Worm (Caenorhabditis elegans) whole organism, L1 larva: ENCODE measurements around the gene R151.10.

Experiments
- C04F5.9 ChIP-seq: sonication (generic microtip); optimal IDR thresholded peaks from 2 replicates; lab custom pipeline; 2016; ENCODE audit warnings: missing genetic modification characterization, missing compliant biosample characterization
- C16A3.4 ChIP-seq: fragments of 150-350 bp; optimal IDR thresholded peaks from 2 replicates; lab custom pipeline; 2014; ENCODE audit warnings: missing biosample characterization, missing genetic modification characterization
- F16B12.6 ChIP-seq: fragments of 150-350 bp; optimal IDR thresholded peaks from 2 replicates; lab custom pipeline; 2014; ENCODE audit warnings: missing biosample characterization, missing genetic modification characterization
- alr-1 ChIP-seq: fragments of 200-800 bp; sonication (Bioruptor generic); optimal IDR thresholded peaks from 2 replicates; lab custom pipeline; 2018; ENCODE audit warnings: borderline replicate concordance, mild to moderate bottlenecking, missing genetic modification characterization, missing compliant biosample characterization
- ama-1 ChIP-seq: fragments of 150-350 bp; optimal IDR thresholded peaks from 2 replicates; lab custom pipeline; 2014
- blmp-1 ChIP-seq: fragments of 150-350 bp; optimal IDR thresholded peaks from 2 replicates; lab custom pipeline; 2014; ENCODE audit warnings: missing biosample characterization, missing genetic modification characterization
- ceh-8 ChIP-seq: fragments of 200-800 bp; sonication (Bioruptor generic); optimal IDR thresholded peaks from 2 replicates; lab custom pipeline; 2018; ENCODE audit warnings: mild to moderate bottlenecking, missing genetic modification characterization, moderate library complexity, missing compliant biosample characterization
- ceh-82 ChIP-seq, 3 experiments: fragments of 150-350 bp in 1 of 3; sonication (generic microtip) in 2 of 3; optimal IDR thresholded peaks; 2 replicates each; lab custom pipeline; 2014 to 2017; ENCODE audit warnings: missing biosample characterization in 3 of 3, missing genetic modification characterization in 3 of 3
- ces-1 ChIP-seq: fragments of 150-350 bp; optimal IDR thresholded peaks from 2 replicates; lab custom pipeline; 2014; ENCODE audit warnings: missing biosample characterization, missing genetic modification reagents, missing genetic modification characterization
- dsc-1 ChIP-seq: sonication (generic microtip); optimal IDR thresholded peaks from 2 replicates; lab custom pipeline; 2016; ENCODE audit warnings: mild to moderate bottlenecking, missing genetic modification characterization, missing compliant biosample characterization
- efl-1 ChIP-seq, 4 experiments: fragments of 150-350 bp; optimal IDR thresholded peaks in 3 of 4; peaks in 1 of 4; 1 replicate in 1 of 4; 2 replicates in 3 of 4; lab custom pipeline; 2014; ENCODE audit warnings: missing biosample characterization in 2 of 4, missing genetic modification characterization in 2 of 4, missing genetic modification reagents in 2 of 4
- efl-3 ChIP-seq: fragments of 200-800 bp; sonication (Bioruptor generic); optimal IDR thresholded peaks from 2 replicates; lab custom pipeline; 2018; ENCODE audit warnings: mild to moderate bottlenecking, missing genetic modification characterization, missing compliant biosample characterization
- elt-2 ChIP-seq: sonication (generic microtip); optimal IDR thresholded peaks from 2 replicates; lab custom pipeline; 2016; ENCODE audit warnings: missing genetic modification characterization, mild to moderate bottlenecking, inconsistent platforms, missing compliant biosample characterization, missing genetic modification reagents
- fkh-8 ChIP-seq: sonication (generic microtip); optimal IDR thresholded peaks from 2 replicates; lab custom pipeline; 2016; ENCODE audit warnings: mild to moderate bottlenecking, missing genetic modification characterization, missing compliant biosample characterization
- grh-1 ChIP-seq: fragments of 200-800 bp; sonication (Bioruptor generic); IDR thresholded peaks from 2 replicates; pipeline ENCODE4 v1.3.6; 2022; ENCODE audit warnings: missing genetic modification reagents, missing genetic modification characterization, missing compliant biosample characterization
- hlh-17 ChIP-seq: fragments of 200-800 bp; sonication (Bioruptor generic); optimal IDR thresholded peaks from 2 replicates; lab custom pipeline; 2018; ENCODE audit warnings: missing genetic modification characterization, mild to moderate bottlenecking, missing compliant biosample characterization, moderate library complexity, borderline replicate concordance
- jun-1 ChIP-seq: fragments of 150-350 bp; optimal IDR thresholded peaks from 2 replicates; lab custom pipeline; 2014; ENCODE audit warnings: missing biosample characterization, missing genetic modification reagents, missing genetic modification characterization
- lin-13 ChIP-seq: fragments of 150-350 bp; optimal IDR thresholded peaks from 2 replicates; lab custom pipeline; 2014; ENCODE audit warnings: missing biosample characterization, missing genetic modification reagents, missing genetic modification characterization
- lin-14 ChIP-seq: fragments of 200-800 bp; sonication (Bioruptor generic); optimal IDR thresholded peaks from 2 replicates; lab custom pipeline; 2018; ENCODE audit warnings: mild to moderate bottlenecking, missing genetic modification characterization, moderate library complexity, missing compliant biosample characterization
- lin-15B ChIP-seq: fragments of 150-350 bp; sonication (generic microtip); optimal IDR thresholded peaks from 3 replicates; lab custom pipeline; 2014; ENCODE audit warnings: missing biosample characterization, missing genetic modification characterization
- lin-35 ChIP-seq, 2 experiments: fragments of 150-350 bp; optimal IDR thresholded peaks; 2 replicates each; lab custom pipeline; 2014; ENCODE audit warnings: missing biosample characterization in 2 of 2, missing genetic modification characterization in 2 of 2, missing genetic modification reagents in 2 of 2
- lin-39 ChIP-seq: fragments of 150-350 bp; optimal IDR thresholded peaks from 2 replicates; lab custom pipeline; 2014; ENCODE audit warnings: missing biosample characterization, missing genetic modification reagents, missing genetic modification characterization
- lir-3 ChIP-seq: sonication (generic microtip); optimal IDR thresholded peaks from 2 replicates; lab custom pipeline; 2016; ENCODE audit warnings: mild to moderate bottlenecking, missing genetic modification characterization, moderate library complexity, missing compliant biosample characterization; ENCODE audit not compliant: poor library complexity
- mdl-1 ChIP-seq, 2 experiments: fragments of 150-350 bp; optimal IDR thresholded peaks; 2 replicates each; lab custom pipeline; 2014 to 2017; ENCODE audit warnings: missing biosample characterization in 2 of 2, missing genetic modification characterization in 2 of 2, inconsistent platforms in 1 of 2
- mef-2 ChIP-seq: fragments of 150-350 bp; optimal IDR thresholded peaks from 2 replicates; lab custom pipeline; 2014; ENCODE audit warnings: missing biosample characterization, missing genetic modification characterization
- nhr-11 ChIP-seq: fragments of 150-350 bp; optimal IDR thresholded peaks from 2 replicates; lab custom pipeline; 2014; ENCODE audit warnings: missing biosample characterization, missing genetic modification characterization
- nhr-12 ChIP-seq: sonication (generic microtip); optimal IDR thresholded peaks from 2 replicates; lab custom pipeline; 2017; ENCODE audit warnings: missing biosample characterization, missing genetic modification characterization
- nhr-19 ChIP-seq: fragments of 200-800 bp; sonication (Bioruptor generic); conservative IDR thresholded peaks from 2 replicates; pipeline ENCODE4 v1.3.6; 2022; ENCODE audit warnings: missing genetic modification characterization, missing compliant biosample characterization
- nhr-20 ChIP-seq: sonication (generic microtip); optimal IDR thresholded peaks from 2 replicates; lab custom pipeline; 2016; ENCODE audit warnings: mild to moderate bottlenecking, missing genetic modification characterization, missing compliant biosample characterization
- nhr-237 ChIP-seq: fragments of 150-350 bp; optimal IDR thresholded peaks from 2 replicates; lab custom pipeline; 2014; ENCODE audit warnings: missing biosample characterization, missing genetic modification characterization
- nhr-28 ChIP-seq: fragments of 150-350 bp; optimal IDR thresholded peaks from 2 replicates; lab custom pipeline; 2014; ENCODE audit warnings: missing biosample characterization, missing genetic modification characterization
- nhr-71 ChIP-seq: sonication (generic microtip); optimal IDR thresholded peaks from 2 replicates; lab custom pipeline; 2016; ENCODE audit warnings: mild to moderate bottlenecking, missing genetic modification characterization, moderate library complexity, missing compliant biosample characterization
- nhr-77 ChIP-seq: fragments of 150-350 bp; optimal IDR thresholded peaks from 2 replicates; lab custom pipeline; 2014; ENCODE audit warnings: missing biosample characterization, missing genetic modification characterization
- nhr-84 ChIP-seq: sonication (generic microtip); optimal IDR thresholded peaks from 2 replicates; lab custom pipeline; 2017; ENCODE audit warnings: missing biosample characterization, missing genetic modification characterization
- pax-3 ChIP-seq: fragments of 200-800 bp; sonication (Bioruptor generic); optimal IDR thresholded peaks from 2 replicates; lab custom pipeline; 2018; ENCODE audit warnings: mild to moderate bottlenecking, missing genetic modification characterization, moderate library complexity, missing compliant biosample characterization
- pqm-1 ChIP-seq: sonication (generic microtip); optimal IDR thresholded peaks from 3 replicates; lab custom pipeline; 2017; ENCODE audit warnings: missing biosample characterization, missing genetic modification characterization
- rnt-1 ChIP-seq: sonication (generic microtip); optimal IDR thresholded peaks from 2 replicates; lab custom pipeline; 2016; ENCODE audit warnings: mild to moderate bottlenecking, missing genetic modification characterization, moderate library complexity, missing compliant biosample characterization
- skn-1 ChIP-seq: fragments of 150-350 bp; optimal IDR thresholded peaks from 2 replicates; lab custom pipeline; 2014; ENCODE audit warnings: missing biosample characterization, missing genetic modification characterization
- snpc-4 ChIP-seq: fragments of 150-350 bp; optimal IDR thresholded peaks from 2 replicates; lab custom pipeline; 2014; ENCODE audit warnings: missing biosample characterization, missing genetic modification characterization
- sox-4 ChIP-seq: sonication (generic microtip); optimal IDR thresholded peaks from 2 replicates; lab custom pipeline; 2016; ENCODE audit warnings: missing genetic modification characterization, missing compliant biosample characterization
- sptf-1 ChIP-seq: fragments of 150-350 bp; optimal IDR thresholded peaks from 2 replicates; lab custom pipeline; 2014; ENCODE audit warnings: missing biosample characterization, missing genetic modification characterization
- swsn-7 ChIP-seq: sonication (generic microtip); optimal IDR thresholded peaks from 2 replicates; lab custom pipeline; 2016; ENCODE audit warnings: missing genetic modification characterization, missing compliant biosample characterization
- tbx-2 ChIP-seq: sonication (generic microtip); optimal IDR thresholded peaks from 2 replicates; lab custom pipeline; 2016; ENCODE audit warnings: missing genetic modification characterization, missing compliant biosample characterization
- unc-130 ChIP-seq: fragments of 150-350 bp; optimal IDR thresholded peaks from 2 replicates; lab custom pipeline; 2017; ENCODE audit warnings: missing biosample characterization, missing genetic modification characterization, inconsistent platforms
- unc-30 ChIP-seq: sonication (generic microtip); optimal IDR thresholded peaks from 2 replicates; lab custom pipeline; 2017; ENCODE audit warnings: missing biosample characterization, missing genetic modification characterization
- vab-15 ChIP-seq: sonication (generic microtip); optimal IDR thresholded peaks from 2 replicates; lab custom pipeline; 2017; ENCODE audit warnings: missing genotype, mild to moderate bottlenecking, missing genetic modification characterization, missing compliant biosample characterization
- xbp-1 ChIP-seq: sonication (generic microtip); optimal IDR thresholded peaks from 2 replicates; lab custom pipeline; 2016; ENCODE audit warnings: missing genetic modification characterization, missing compliant biosample characterization
- zag-1 ChIP-seq: fragments of 150-350 bp; optimal IDR thresholded peaks from 2 replicates; lab custom pipeline; 2014; ENCODE audit warnings: missing biosample characterization, missing genetic modification characterization
- zip-4 ChIP-seq: fragments of 200-800 bp; sonication (Bioruptor generic); optimal IDR thresholded peaks from 2 replicates; lab custom pipeline; 2018; ENCODE audit warnings: mild to moderate bottlenecking, missing genetic modification characterization, moderate library complexity, missing compliant biosample characterization
- ztf-11 ChIP-seq, 2 experiments: sonication (generic microtip); optimal IDR thresholded peaks; 2 replicates each; lab custom pipeline; 2016 to 2017; ENCODE audit warnings: missing genetic modification characterization in 2 of 2, missing biosample characterization in 1 of 2, missing compliant biosample characterization in 1 of 2

The R151.10 gene

DNA sequence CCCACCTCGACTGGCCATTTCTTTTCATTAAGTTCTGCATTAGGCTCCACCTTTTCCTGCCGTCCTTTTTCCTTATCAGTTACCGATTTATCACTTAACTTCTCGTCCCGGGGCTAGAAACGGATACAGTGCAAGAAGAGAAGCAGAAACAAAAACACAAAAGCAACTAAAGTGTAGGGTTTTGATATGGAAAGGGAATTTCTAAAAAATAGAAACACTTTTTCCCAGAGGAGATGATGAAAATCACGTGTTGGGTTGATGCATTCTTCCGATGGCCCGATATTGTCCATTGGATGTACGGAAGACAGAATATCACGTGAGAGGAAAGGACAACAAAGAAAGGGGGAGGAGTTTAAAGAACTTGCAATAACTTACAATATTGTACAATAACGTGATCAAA, 42.1 kb upstream of the R151.10 start (continued):
- TF ChIP-seq lir-3 (tag; lab: Kevin White, UChicago) (no peak), efl-1 (optimal IDR thresholded peaks at IDR 0.05; lab: Kevin White, UChicago) (peak; percentile 2 to 53), efl-1 (GFP tag; optimal IDR thresholded peaks at IDR 0.05 in 1 of 2; lab: Kevin White, UChicago) (peak; percentile 24 to 95), lin-35 (GFP tag; optimal IDR thresholded peaks at IDR 0.05; lab: Kevin White, UChicago) (peak in 1 of 2 experiments; percentile 79), ceh-82 (tag; optimal IDR thresholded peaks at IDR 0.05; lab: Kevin White, UChicago) (peak in 1 of 3 experiments; percentile 8), fkh-8 (tag; lab: Kevin White, UChicago) (no peak), nhr-77 (tag; lab: Kevin White, UChicago) (no peak), swsn-7 (peak; percentile 37), ztf-11 (tag; optimal IDR thresholded peaks at IDR 0.05; lab: Kevin White, UChicago) (no peak), unc-130 (tag; lab: Kevin White, UChicago) (peak; percentile 77), vab-15 (tag; lab: Kevin White, UChicago) (no peak), nhr-11 (tag; lab: Kevin White, UChicago) (no peak), lin-14 (GFP tag; lab: Kevin White, UChicago) (peak; percentile 87)

DNA sequence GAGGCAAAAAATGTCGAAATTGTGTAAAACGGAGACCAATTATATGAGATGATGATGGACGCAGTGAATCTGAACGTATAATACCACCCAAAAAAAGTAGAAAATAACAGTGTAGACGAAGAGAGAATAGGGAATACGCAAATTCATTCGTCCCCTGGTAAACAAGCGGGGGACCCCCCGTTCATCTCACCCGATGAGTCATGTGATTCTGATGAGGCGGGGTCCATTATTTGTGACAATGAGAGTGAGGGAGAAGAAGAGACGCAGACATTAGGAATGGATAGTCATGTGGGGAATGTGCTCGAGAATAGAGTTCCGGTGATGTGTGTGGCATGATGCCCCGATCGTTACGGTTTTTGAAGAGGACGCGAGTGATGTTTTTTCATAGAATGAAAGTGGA, 41.3 kb upstream of the R151.10 start:
- no peak for TF ChIP-seq nhr-28
- TF ChIP-seq pax-3 (tag; lab: Kevin White, UChicago): peak; percentile 41
- peak; percentile 29 for TF ChIP-seq blmp-1 (tag; lab: Kevin White, UChicago)
- no peak for TF ChIP-seq hlh-17 (GFP tag; lab: Kevin White, UChicago)
- peak; percentile 84 for TF ChIP-seq nhr-20
- no peak for TF ChIP-seq nhr-84 (tag; lab: Kevin White, UChicago)
- no peak for TF ChIP-seq lin-15B (tag; lab: Kevin White, UChicago)
- peak; percentile 21 for TF ChIP-seq C16A3.4 (tag; lab: Kevin White, UChicago)
- peak; percentile 68 for TF ChIP-seq nhr-19
- peak; percentile 47 for TF ChIP-seq rnt-1 (tag; lab: Kevin White, UChicago)
- TF ChIP-seq jun-1 (tag; lab: Kevin White, UChicago): peak; percentile 9
- TF ChIP-seq tbx-2 (tag; lab: Kevin White, UChicago): peak; percentile 39
- TF ChIP-seq ztf-11 (tag; optimal IDR thresholded peaks at IDR 0.05; lab: Kevin White, UChicago): peak in 1 of 2 experiments; percentile 58
- TF ChIP-seq pqm-1 (tag; lab: Kevin White, UChicago): no peak
- no peak for TF ChIP-seq ceh-8 (GFP tag; lab: Kevin White, UChicago)
- peak; percentile 62 for TF ChIP-seq lin-13 (GFP tag; lab: Kevin White, UChicago)
- TF ChIP-seq dsc-1 (tag; lab: Kevin White, UChicago): no peak
- peak; percentile 40 for TF ChIP-seq elt-2 (tag; lab: Kevin White, UChicago)
- TF ChIP-seq mef-2 (tag; lab: Kevin White, UChicago): no peak
- no peak for TF ChIP-seq unc-30 (tag; lab: Kevin White, UChicago)
- no peak for TF ChIP-seq nhr-237 (tag; lab: Kevin White, UChicago)
- peak in 1 of 2 experiments; percentile 87 for TF ChIP-seq mdl-1 (tag; optimal IDR thresholded peaks at IDR 0.05; lab: Kevin White, UChicago)
- no peak for TF ChIP-seq F16B12.6 (tag; lab: Kevin White, UChicago)
- no peak for TF ChIP-seq lin-39 (tag; lab: Kevin White, UChicago)
- peak; percentile 93 for TF ChIP-seq lin-14 (GFP tag; lab: Kevin White, UChicago)
- TF ChIP-seq nhr-71 (tag; lab: Kevin White, UChicago): peak; percentile 84
- no peak for TF ChIP-seq ceh-82 (tag; optimal IDR thresholded peaks at IDR 0.05; lab: Kevin White, UChicago)
- TF ChIP-seq sox-4: no peak
- no peak for TF ChIP-seq ama-1 (lab: Kevin White, UChicago)
- no peak for TF ChIP-seq C04F5.9 (tag; lab: Kevin White, UChicago)
- TF ChIP-seq nhr-11 (tag; lab: Kevin White, UChicago): no peak
- no peak for TF ChIP-seq alr-1 (tag; lab: Kevin White, UChicago)
- peak; percentile 36 to 67 for TF ChIP-seq lin-35 (GFP tag; optimal IDR thresholded peaks at IDR 0.05; lab: Kevin White, UChicago)
- peak; percentile 65 for TF ChIP-seq skn-1 (tag; lab: Kevin White, UChicago)
- TF ChIP-seq snpc-4: peak; percentile 2
- peak; percentile 60 for TF ChIP-seq grh-1 (GFP tag; lab: Robert Waterston, UW)
- no peak for TF ChIP-seq zag-1 (tag; lab: Kevin White, UChicago)
- peak; percentile 44 for TF ChIP-seq xbp-1 (tag; lab: Kevin White, UChicago)
- TF ChIP-seq zip-4 (GFP tag; lab: Kevin White, UChicago): no peak
- TF ChIP-seq sptf-1 (tag; lab: Kevin White, UChicago): no peak
- peak; percentile 4 for TF ChIP-seq efl-3 (GFP tag; lab: Kevin White, UChicago)
- TF ChIP-seq ces-1: no peak
- TF ChIP-seq nhr-12 (tag; lab: Kevin White, UChicago): no peak
